Worm (Caenorhabditis elegans): ENCODE results near the gene math-40.

math-40 gene

ce11 chrII:1865683-1866431 lies 35.4 kb downstream of the math-40 start, which contains the start of gene math-15:
TSS of gene math-15 (plus strand) at chrII:1866381.
- TF ChIP-seq pqm-1 (tag; optimal IDR thresholded peaks at IDR 0.05) (peak; percentile 11), nhr-12 (tag; optimal IDR thresholded peaks at IDR 0.05) (no peak), lin-15B (tag; optimal IDR thresholded peaks at IDR 0.05) (no peak), elt-2 (tag; optimal IDR thresholded peaks at IDR 0.05) (peak; percentile 67), pha-4 (tag; optimal IDR thresholded peaks at IDR 0.05) (no peak), fos-1 (tag; optimal IDR thresholded peaks at IDR 0.05) (no peak), elt-3 (tag; optimal IDR thresholded peaks at IDR 0.05) (no peak), nhr-11 (tag; optimal IDR thresholded peaks at IDR 0.05) (no peak)

DNA sequence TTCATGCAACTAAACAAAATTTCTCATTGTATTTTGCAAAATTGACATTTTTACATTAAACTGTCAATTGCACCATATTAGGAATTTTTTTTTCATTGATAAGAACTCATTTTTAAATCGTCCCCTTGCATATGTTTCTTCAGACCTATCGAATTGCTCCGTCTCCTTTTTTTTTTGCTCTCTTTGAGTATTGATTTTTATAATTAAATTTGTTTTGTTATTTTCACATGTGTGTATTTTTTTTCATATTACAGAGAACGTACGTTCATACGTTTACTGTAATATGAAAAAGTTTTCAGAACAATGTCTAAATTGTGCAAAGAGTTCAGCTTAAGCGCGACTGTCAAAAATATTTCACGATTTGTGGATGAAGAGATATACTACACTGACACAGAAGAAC lies 38.7 kb downstream of the math-40 start, which contains the start of gene math-14:
Gene math-14, plus strand, starts transcription at position 301 of the 400 bp plus-strand sequence.
- TF ChIP-seq nhr-67 (tag; optimal IDR thresholded peaks at IDR 0.05), result no peak
- TF ChIP-seq elt-2 (tag; optimal IDR thresholded peaks at IDR 0.05), result peak; percentile 29

- TF ChIP-seq ama-1 (optimal IDR thresholded peaks at IDR 0.05) (no peak), lin-15B (tag; optimal IDR thresholded peaks at IDR 0.05) (no peak), nhr-77 (tag; optimal IDR thresholded peaks at IDR 0.05) (no peak), elt-2 (tag; optimal IDR thresholded peaks at IDR 0.05) (peak; percentile 71), R02D3.7 (tag; optimal IDR thresholded peaks at IDR 0.05) (no peak), ceh-82 (tag; optimal IDR thresholded peaks at IDR 0.05) (no peak)
Observed at ce11 chrII:1870875-1871592, 40.6 kb downstream of the math-40 start, which contains the start of gene math-10. TSS of gene math-10 (plus strand) at chrII:1871542.

DNA sequence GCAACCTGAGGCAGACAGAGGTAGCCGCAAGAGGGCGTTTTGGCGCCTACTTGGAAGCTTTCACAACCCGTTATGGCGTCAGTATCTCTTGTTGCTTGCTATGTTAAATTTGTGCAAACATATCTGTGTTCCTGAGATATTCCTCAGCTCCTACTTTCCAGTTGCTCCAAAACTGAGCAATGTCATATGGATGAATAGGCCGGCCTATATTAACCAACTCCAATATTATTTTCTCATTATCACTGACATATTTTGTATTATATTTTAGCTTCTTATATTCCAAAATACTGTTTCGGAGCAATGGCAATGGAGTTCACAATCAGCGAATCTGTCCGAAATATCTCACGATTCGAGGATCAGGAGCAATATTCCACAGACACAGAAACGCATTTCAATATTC lies 45.2 kb downstream of the math-40 start, which contains the start of gene math-13:
Gene math-13, plus strand, starts transcription at position 301 of the 400 bp plus-strand sequence.
- no peak for TF ChIP-seq fkh-2 (tag; optimal IDR thresholded peaks at IDR 0.05)
- TF ChIP-seq mml-1 (tag; optimal IDR thresholded peaks at IDR 0.05), result no peak
- TF ChIP-seq elt-3 (tag; optimal IDR thresholded peaks at IDR 0.05), result no peak
- TF ChIP-seq elt-2 (tag; optimal IDR thresholded peaks at IDR 0.05), result no peak

ce11 chrII:1878663-1879062 lies 48.2 kb downstream of the math-40 start, which contains the start of gene math-16:
TSS of gene math-16 (minus strand) at chrII:1878763.
- no peak for TF ChIP-seq nhr-11 (tag; optimal IDR thresholded peaks at IDR 0.05)
- TF ChIP-seq lin-39 (tag; optimal IDR thresholded peaks at IDR 0.05), result no peak
- no peak for TF ChIP-seq sea-2 (GFP tag; optimal IDR thresholded peaks at IDR 0.05)
- TF ChIP-seq lsy-12 (tag; optimal IDR thresholded peaks at IDR 0.05), result no peak
- no peak for TF ChIP-seq ceh-28 (tag; optimal IDR thresholded peaks at IDR 0.05)
- no peak for TF ChIP-seq ZK546.5 (tag; optimal IDR thresholded peaks at IDR 0.05)
- TF ChIP-seq ceh-9 (tag; optimal IDR thresholded peaks at IDR 0.05), result no peak
- no peak for TF ChIP-seq fkh-2 (tag; optimal IDR thresholded peaks at IDR 0.05)
- no peak for TF ChIP-seq lin-15B (tag; optimal IDR thresholded peaks at IDR 0.05)
- TF ChIP-seq nhr-25 (tag; optimal IDR thresholded peaks at IDR 0.05), result no peak
- no peak for TF ChIP-seq snpc-4 (tag; optimal IDR thresholded peaks at IDR 0.05)
- no peak for TF ChIP-seq elt-1 (tag; optimal IDR thresholded peaks at IDR 0.05)
- TF ChIP-seq elt-3 (tag; optimal IDR thresholded peaks at IDR 0.05), result no peak
- no peak for TF ChIP-seq nhr-237 (tag; optimal IDR thresholded peaks at IDR 0.05)
